Fruit fly (Drosophila melanogaster) whole organism, embryonic: Measurements from ENCODE around the gene CG16953.

Experiments used
- Antp ChIP-seq: fragments of 200-800 bp; sonication (Bioruptor generic); optimal IDR thresholded peaks from 3 replicates; lab custom pipeline; 2016; ENCODE audit warnings: missing biosample characterization, missing genetic modification characterization
- CG10979 ChIP-seq: fragments of 200-800 bp; sonication (Bioruptor generic); optimal IDR thresholded peaks from 2 replicates; lab custom pipeline; 2018; ENCODE audit warnings: missing biosample characterization, mild to moderate bottlenecking, missing genetic modification characterization, moderate library complexity
- CG11723 ChIP-seq: fragments of 200-800 bp; sonication (Bioruptor generic); optimal IDR thresholded peaks from 2 replicates; lab custom pipeline; 2017; ENCODE audit warnings: missing biosample characterization, mild to moderate bottlenecking, missing genetic modification characterization
- CG12391 ChIP-seq: fragments of 200-800 bp; sonication (Bioruptor generic); optimal IDR thresholded peaks from 3 replicates; lab custom pipeline; 2018; ENCODE audit warnings: missing biosample characterization, mild to moderate bottlenecking, missing genetic modification characterization, moderate library complexity
- CG13287 ChIP-seq: fragments of 200-800 bp; sonication (Bioruptor generic); IDR thresholded peaks from 2 replicates; pipeline ENCODE4 v1.3.6; 2022; ENCODE audit warnings: missing biosample characterization, missing genetic modification characterization; ENCODE audit not compliant: partially characterized antibody
- CG14965 ChIP-seq: fragments of 200-800 bp; sonication (Bioruptor generic); optimal IDR thresholded peaks from 2 replicates; lab custom pipeline; 2016; ENCODE audit warnings: missing biosample characterization, missing genetic modification characterization, borderline replicate concordance
- CG17385 ChIP-seq: fragments of 200-800 bp; sonication (Bioruptor generic); optimal IDR thresholded peaks from 3 replicates; lab custom pipeline; 2018; ENCODE audit warnings: missing biosample characterization, mild to moderate bottlenecking, missing genetic modification characterization
- CG2202 ChIP-seq: fragments of 200-800 bp; sonication (Bioruptor generic); optimal IDR thresholded peaks from 2 replicates; lab custom pipeline; 2018; ENCODE audit warnings: missing biosample characterization, mild to moderate bottlenecking, missing genetic modification characterization
- CG2875 ChIP-seq: fragments of 200-800 bp; sonication (Bioruptor generic); optimal IDR thresholded peaks from 2 replicates; lab custom pipeline; 2017; ENCODE audit warnings: missing biosample characterization, mild to moderate bottlenecking, missing genetic modification characterization, missing genetic modification reagents
- CG34422 ChIP-seq: fragments of 200-800 bp; sonication (Bioruptor generic); IDR thresholded peaks from 3 replicates; pipeline ENCODE4 v1.3.6; 2022; ENCODE audit warnings: missing biosample characterization, missing genetic modification characterization
- CG4328 ChIP-seq: fragments of 200-800 bp; sonication (Bioruptor generic); optimal IDR thresholded peaks from 3 replicates; lab custom pipeline; 2017; ENCODE audit warnings: missing biosample characterization, missing genetic modification reagents, missing genetic modification characterization
- CG4730 ChIP-seq: fragments of 200-800 bp; sonication (Bioruptor generic); IDR thresholded peaks from 2 replicates; pipeline ENCODE4 v1.3.6; 2022; ENCODE audit warnings: missing biosample characterization, missing genetic modification characterization
- CG6791 ChIP-seq: fragments of 200-800 bp; sonication (Bioruptor generic); IDR thresholded peaks from 3 replicates; pipeline ENCODE4 v1.3.6; 2022; ENCODE audit warnings: missing biosample characterization, missing genetic modification characterization; ENCODE audit not compliant: partially characterized antibody
- CG8765 ChIP-seq: fragments of 200-800 bp; sonication (Bioruptor generic); IDR thresholded peaks from 2 replicates; pipeline ENCODE4 v1.3.6; 2022; ENCODE audit warnings: missing biosample characterization, missing genetic modification characterization
- CG8924 ChIP-seq: fragments of 200-800 bp; optimal IDR thresholded peaks from 3 replicates; lab custom pipeline; 2019; ENCODE audit warnings: missing biosample characterization, mild to moderate bottlenecking, missing genetic modification characterization, moderate library complexity
- Drgx ChIP-seq: fragments of 200-800 bp; sonication (Bioruptor generic); IDR thresholded peaks from 2 replicates; pipeline ENCODE4 v1.3.6; 2022; ENCODE audit warnings: missing biosample characterization, missing genetic modification characterization
- H15 ChIP-seq: fragments of 200-800 bp; sonication (Bioruptor generic); IDR thresholded peaks from 3 replicates; pipeline ENCODE4 v1.3.6; 2022; ENCODE audit warnings: missing biosample characterization, missing genetic modification characterization
- Hmr ChIP-seq: fragments of 200-800 bp; sonication (Bioruptor generic); optimal IDR thresholded peaks from 3 replicates; lab custom pipeline; 2017; ENCODE audit warnings: mild to moderate bottlenecking, missing biosample characterization, missing genetic modification reagents, missing genetic modification characterization
- Hr3 ChIP-seq: fragments of 200-800 bp; sonication (Bioruptor generic); optimal IDR thresholded peaks from 3 replicates; lab custom pipeline; 2016; ENCODE audit warnings: missing biosample characterization, missing genetic modification characterization
- Lhr ChIP-seq: fragments of 200-800 bp; sonication (Bioruptor generic); optimal IDR thresholded peaks from 3 replicates; lab custom pipeline; 2017; ENCODE audit warnings: mild to moderate bottlenecking, missing biosample characterization, missing genetic modification reagents, missing genetic modification characterization
- Nf-YB ChIP-seq: fragments of 200-800 bp; sonication (Bioruptor generic); optimal IDR thresholded peaks from 3 replicates; lab custom pipeline; 2019; ENCODE audit warnings: missing biosample characterization, mild to moderate bottlenecking, missing genetic modification characterization, moderate library complexity
- Oli ChIP-seq: fragments of 200-800 bp; sonication (Bioruptor generic); optimal IDR thresholded peaks from 2 replicates; lab custom pipeline; 2018; ENCODE audit warnings: missing biosample characterization, mild to moderate bottlenecking, missing genetic modification characterization, moderate library complexity
- PHDP ChIP-seq: fragments of 200-800 bp; sonication (Bioruptor generic); optimal IDR thresholded peaks from 3 replicates; lab custom pipeline; 2018; ENCODE audit warnings: missing biosample characterization, mild to moderate bottlenecking, missing genetic modification characterization, moderate library complexity
- Rx ChIP-seq: fragments of 200-800 bp; sonication (Bioruptor generic); IDR thresholded peaks from 2 replicates; pipeline ENCODE4 v1.3.6; 2022; ENCODE audit warnings: missing biosample characterization, missing genetic modification characterization
- Spps ChIP-seq: fragments of 200-800 bp; sonication (Bioruptor generic); optimal IDR thresholded peaks from 2 replicates; lab custom pipeline; 2018; ENCODE audit warnings: missing biosample characterization, mild to moderate bottlenecking, missing genetic modification characterization
- Tbp ChIP-seq: fragments of >200 bp; optimal IDR thresholded peaks from 2 replicates; lab custom pipeline; 2018; ENCODE audit warnings: missing biosample characterization, missing genetic modification characterization
- al ChIP-seq: fragments of 200-800 bp; sonication (Bioruptor generic); IDR thresholded peaks from 2 replicates; pipeline ENCODE4 v1.3.6; 2022; ENCODE audit warnings: missing biosample characterization, missing genetic modification characterization
- cg ChIP-seq: fragments of 200-800 bp; sonication (Bioruptor generic); optimal IDR thresholded peaks from 3 replicates; lab custom pipeline; 2019; ENCODE audit warnings: missing biosample characterization, mild to moderate bottlenecking, missing genetic modification characterization, moderate library complexity
- chinmo ChIP-seq: fragments of 200-800 bp; sonication (Bioruptor generic); IDR thresholded peaks from 4 replicates; pipeline ENCODE4 v1.3.6; 2022; ENCODE audit warnings: missing biosample characterization, missing genetic modification characterization; ENCODE audit not compliant: partially characterized antibody
- ci ChIP-seq: fragments of 200-800 bp; sonication (Bioruptor generic); IDR thresholded peaks from 3 replicates; pipeline ENCODE4 v1.3.6; 2022; ENCODE audit warnings: missing biosample characterization, missing genetic modification characterization
- da ChIP-seq: fragments of 200-800 bp; sonication (Bioruptor generic); optimal IDR thresholded peaks from 2 replicates; lab custom pipeline; 2016; ENCODE audit warnings: missing biosample characterization, missing genetic modification characterization
- dysf ChIP-seq: fragments of 200-800 bp; sonication (Bioruptor generic); IDR thresholded peaks from 3 replicates; pipeline ENCODE4 v1.3.6; 2022; ENCODE audit warnings: missing biosample characterization, missing genetic modification characterization
- en ChIP-seq: fragments of 200-800 bp; sonication (Bioruptor generic); optimal IDR thresholded peaks from 2 replicates; lab custom pipeline; 2016; ENCODE audit warnings: missing biosample characterization, missing genetic modification characterization
- fd64A ChIP-seq: fragments of 200-800 bp; sonication (Bioruptor generic); optimal IDR thresholded peaks from 3 replicates; lab custom pipeline; 2018; ENCODE audit warnings: missing biosample characterization, mild to moderate bottlenecking, missing genetic modification characterization
- gcm ChIP-seq: fragments of 200-800 bp; sonication (Bioruptor generic); optimal IDR thresholded peaks from 2 replicates; lab custom pipeline; 2019; ENCODE audit warnings: missing biosample characterization, mild to moderate bottlenecking, missing genetic modification characterization, moderate library complexity
- gsb ChIP-seq: fragments of 200-800 bp; sonication (Bioruptor generic); IDR thresholded peaks from 2 replicates; pipeline ENCODE4 v1.3.6; 2022; ENCODE audit warnings: missing biosample characterization, missing genetic modification characterization
- hkb ChIP-seq, 2 experiments: fragments of 200-800 bp in 1 of 2; fragments of >200 bp in 1 of 2; sonication (Bioruptor generic) in 1 of 2; IDR thresholded peaks in 1 of 2; optimal IDR thresholded peaks in 1 of 2; 2 replicates each; pipeline versions ENCODE4 v1.3.6 to Lab custom; 2017 to 2022; ENCODE audit warnings: missing biosample characterization in 1 of 2, missing genetic modification characterization in 1 of 2
- ind ChIP-seq: fragments of 200-800 bp; sonication (Bioruptor generic); optimal IDR thresholded peaks from 3 replicates; lab custom pipeline; 2016; ENCODE audit warnings: missing biosample characterization, missing genetic modification characterization
- lilli ChIP-seq: fragments of 200-800 bp; sonication (Bioruptor generic); optimal IDR thresholded peaks from 3 replicates; lab custom pipeline; 2016; ENCODE audit warnings: missing biosample characterization, missing genetic modification characterization
- nmo ChIP-seq: fragments of 200-800 bp; sonication (Bioruptor generic); optimal IDR thresholded peaks from 2 replicates; lab custom pipeline; 2018; ENCODE audit warnings: missing biosample characterization, mild to moderate bottlenecking, missing genetic modification characterization, moderate library complexity
- nom ChIP-seq: fragments of 200-800 bp; sonication (Bioruptor generic); optimal IDR thresholded peaks from 2 replicates; lab custom pipeline; 2017; ENCODE audit warnings: missing biosample characterization, missing genetic modification characterization, mild to moderate bottlenecking, moderate library complexity, missing genetic modification reagents
- pb ChIP-seq: fragments of 200-800 bp; sonication (Bioruptor generic); optimal IDR thresholded peaks from 3 replicates; lab custom pipeline; 2016; ENCODE audit warnings: missing biosample characterization, missing genetic modification characterization
- pita ChIP-seq: fragments of 200-800 bp; sonication (Bioruptor generic); optimal IDR thresholded peaks from 2 replicates; lab custom pipeline; 2017; ENCODE audit warnings: missing biosample characterization, mild to moderate bottlenecking, missing genetic modification characterization
- tap ChIP-seq: fragments of 200-800 bp; optimal IDR thresholded peaks from 3 replicates; lab custom pipeline; 2019; ENCODE audit warnings: missing biosample characterization, mild to moderate bottlenecking, missing genetic modification characterization, moderate library complexity
- trem ChIP-seq: fragments of 200-800 bp; optimal IDR thresholded peaks from 3 replicates; lab custom pipeline; 2019; ENCODE audit warnings: missing biosample characterization, mild to moderate bottlenecking, missing genetic modification characterization, moderate library complexity
- trh ChIP-seq: fragments of 200-800 bp; sonication (Bioruptor generic); optimal IDR thresholded peaks from 2 replicates; lab custom pipeline; 2016; ENCODE audit warnings: missing biosample characterization, missing genetic modification characterization

Gene CG16953

DNA sequence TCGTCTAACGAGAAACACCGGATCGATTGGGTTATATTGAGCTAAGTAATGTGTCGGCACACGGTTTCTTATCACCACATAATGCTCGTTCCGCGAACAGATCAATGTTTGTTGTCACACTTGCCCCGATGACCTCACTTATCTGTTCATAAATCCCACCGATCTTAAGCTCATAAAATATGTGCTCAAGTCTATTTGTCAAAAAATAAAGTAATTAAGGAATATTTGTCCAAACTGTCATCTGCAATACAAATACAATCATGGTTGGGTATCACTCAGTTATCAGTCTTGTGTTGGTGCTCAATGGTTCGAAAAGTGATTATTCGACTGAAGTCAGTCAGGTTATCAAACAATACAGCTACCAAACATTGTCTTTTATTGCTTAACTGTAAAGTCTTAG, 37.4 kb downstream of the CG16953 start (continued):
- TF ChIP-seq CG11723 (GFP tag; lab: Kevin White, UChicago): no peak
- TF ChIP-seq CG2875 (GFP tag; lab: Kevin White, UChicago): peak; percentile 13
- peak; percentile 51 for TF ChIP-seq CG2202
- TF ChIP-seq CG8924 (tag; lab: Kevin White, UChicago): no peak
- TF ChIP-seq CG10979 (tag; lab: Kevin White, UChicago): peak; percentile 12
- TF ChIP-seq H15: no peak
- TF ChIP-seq pb (GFP tag; lab: Kevin White, UChicago): no peak
- no peak for TF ChIP-seq CG4328 (GFP tag; lab: Kevin White, UChicago)
- TF ChIP-seq, all 482 proteins: peak for 40

DNA sequence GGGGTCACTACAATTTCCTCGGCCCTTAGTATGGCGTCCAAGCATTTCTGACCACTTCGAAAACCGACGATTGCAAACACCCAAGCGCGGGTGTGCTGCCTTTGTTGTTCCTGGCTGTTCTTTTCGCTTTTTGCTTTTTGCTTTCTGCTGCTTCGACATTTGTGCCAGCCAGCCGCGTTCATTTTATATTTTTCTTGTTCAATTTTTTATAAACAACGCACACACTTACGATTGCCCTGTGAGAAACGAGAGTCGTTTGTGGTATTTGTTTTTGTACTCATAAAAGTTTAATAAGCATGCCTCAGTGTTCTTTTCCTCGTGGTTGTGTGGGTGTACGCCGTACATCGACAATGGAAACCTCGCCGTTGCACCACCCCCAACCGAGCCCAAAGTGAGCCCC, 37.9 kb downstream of the CG16953 start:
- TF ChIP-seq CG4730: no peak
- no peak for TF ChIP-seq Antp (GFP tag; lab: Kevin White, UChicago)
- no peak for TF ChIP-seq CG4328 (GFP tag; lab: Kevin White, UChicago)
- no peak for TF ChIP-seq trh (GFP tag; lab: Kevin White, UChicago)
- peak; percentile 40 for TF ChIP-seq cg (GFP tag; lab: Kevin White, UChicago)
- TF ChIP-seq Rx: no peak
- no peak for TF ChIP-seq CG34422 (GFP tag; lab: Robert Waterston, UW)
- TF ChIP-seq pita (GFP tag; lab: Kevin White, UChicago): no peak
- no peak for TF ChIP-seq en (GFP tag; lab: Kevin White, UChicago)
- TF ChIP-seq CG8765 (GFP tag; lab: Robert Waterston, UW): no peak
- no peak for TF ChIP-seq Tbp (GFP tag; lab: Kevin White, UChicago)
- TF ChIP-seq CG12391: no peak
- TF ChIP-seq ind: no peak
- TF ChIP-seq Drgx (GFP tag; lab: Robert Waterston, UW): peak; percentile 49
- no peak for TF ChIP-seq gcm (GFP tag; lab: Kevin White, UChicago)
- no peak for TF ChIP-seq da
- TF ChIP-seq CG6791: no peak
- TF ChIP-seq Spps (tag; lab: Kevin White, UChicago): no peak
- peak; percentile 13 for TF ChIP-seq nom
- TF ChIP-seq CG11723 (GFP tag; lab: Kevin White, UChicago): no peak
- no peak for TF ChIP-seq Hr3
- no peak for TF ChIP-seq PHDP (tag; lab: Kevin White, UChicago)

DNA sequence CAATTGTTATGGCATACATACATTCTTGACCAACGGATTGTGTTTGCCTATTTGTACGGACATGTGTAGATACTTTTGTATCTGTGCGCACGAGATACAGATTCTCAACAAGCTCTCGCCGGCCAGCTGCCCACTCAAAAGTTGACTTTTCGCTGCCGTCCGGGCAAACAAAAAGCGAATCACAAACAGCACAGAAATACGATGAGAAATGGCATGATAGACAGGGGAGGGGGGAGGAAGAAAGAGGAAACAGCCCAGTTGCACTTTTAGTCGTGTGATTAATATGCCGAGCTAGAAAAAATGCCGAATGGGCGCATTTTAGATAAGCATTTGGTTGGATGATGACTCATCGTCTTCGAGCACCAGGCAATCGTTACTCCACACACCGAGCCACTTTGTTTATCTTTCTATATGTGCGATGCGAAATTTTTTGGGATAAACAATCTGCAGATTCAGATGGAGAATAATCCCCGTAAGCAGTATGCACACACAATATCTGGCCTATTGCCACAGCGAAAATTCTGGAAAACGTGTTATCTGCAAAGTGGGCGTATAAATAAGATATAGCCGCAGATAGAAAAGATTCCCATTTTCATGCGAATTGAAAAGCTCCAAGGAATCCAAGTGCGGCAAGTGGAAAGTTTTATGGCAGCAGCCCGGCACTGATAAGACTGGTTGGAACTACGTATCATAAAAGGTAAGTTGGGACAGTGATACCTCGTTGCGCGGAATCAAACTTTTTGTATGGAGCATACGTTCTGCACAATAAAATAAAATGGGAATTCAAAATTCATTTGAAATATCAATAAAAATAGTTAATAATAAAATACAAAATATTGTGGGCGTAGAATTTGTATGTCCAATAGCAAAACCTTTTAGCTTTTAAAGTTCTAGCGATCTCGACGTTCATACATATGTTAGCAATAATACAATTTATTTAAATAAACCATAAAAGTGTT, 38.7 kb downstream of the CG16953 start:
- TF ChIP-seq CG2202 (no peak), nmo (GFP tag; lab: Kevin White, UChicago) (no peak), CG14965 (no peak), chinmo (0 out of 4 replicates have a peak, but pooled peaks have one; percentile 74), Nf-YB (GFP tag; lab: Kevin White, UChicago) (no peak), trem (no peak), hkb (optimal IDR thresholded peaks at IDR 0.05; lab: Kevin White, UChicago) (no peak), hkb (GFP tag; IDR thresholded peaks at IDR 0.05; lab: Robert Waterston, UW) (no peak), CG17385 (GFP tag; lab: Kevin White, UChicago) (no peak), dysf (GFP tag; lab: Robert Waterston, UW) (no peak), Lhr (GFP tag; lab: Kevin White, UChicago) (no peak), gsb (no peak), Hmr (GFP tag; lab: Kevin White, UChicago) (no peak), Oli (no peak), tap (no peak), fd64A (GFP tag; lab: Kevin White, UChicago) (no peak), al (no peak), lilli (GFP tag; lab: Kevin White, UChicago) (peak; percentile 17), CG13287 (GFP tag; lab: Robert Waterston, UW) (no peak), ci (GFP tag; lab: Robert Waterston, UW) (no peak)
